Worm (Caenorhabditis elegans): ENCODE measurements around the gene F53F4.4.

DNA sequence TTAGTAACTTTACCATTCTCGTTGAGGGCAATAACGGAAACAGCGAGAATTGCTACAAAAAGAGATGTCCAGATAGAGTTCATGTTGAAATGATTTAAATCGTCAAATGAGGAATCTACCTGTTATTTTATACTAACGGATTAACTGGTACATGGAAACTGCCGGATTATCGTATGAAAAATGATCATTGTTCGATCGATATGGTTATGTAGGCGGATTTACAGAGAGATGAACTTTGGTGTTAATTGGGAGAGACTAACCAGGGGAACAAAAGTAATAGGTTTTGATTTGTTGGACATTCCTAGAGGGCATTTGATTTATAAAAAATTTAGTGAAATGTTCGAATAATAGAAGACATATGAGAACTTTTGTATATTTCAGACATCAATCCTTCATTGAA, 18.6 kb downstream of the F53F4.4 start, which contains the start of gene spig-9:
- TF ChIP-seq unc-120 (tag; optimal IDR thresholded peaks at IDR 0.05; ENCODE audit: poor library complexity, severe bottlenecking) (no peak), ceh-83 (GFP tag; optimal IDR thresholded peaks at IDR 0.05) (no peak), unc-39 (tag; optimal IDR thresholded peaks at IDR 0.05) (no peak), elt-3 (tag; optimal IDR thresholded peaks at IDR 0.05) (no peak), ztf-11 (tag; optimal IDR thresholded peaks at IDR 0.05) (no peak), sptf-1 (tag; optimal IDR thresholded peaks at IDR 0.05) (no peak), blmp-1 (tag; optimal IDR thresholded peaks at IDR 0.05) (no peak), nhr-237 (tag; optimal IDR thresholded peaks at IDR 0.05) (no peak), pha-4 (tag; optimal IDR thresholded peaks at IDR 0.05) (no peak), bed-3 (GFP tag; optimal IDR thresholded peaks at IDR 0.05) (no peak), nhr-12 (tag; optimal IDR thresholded peaks at IDR 0.05) (no peak), mab-5 (tag; optimal IDR thresholded peaks at IDR 0.05) (no peak), ceh-39 (tag; optimal IDR thresholded peaks at IDR 0.05) (no peak), ces-1 (GFP tag; optimal IDR thresholded peaks at IDR 0.05) (no peak)

Data from whole organism, mixed stage, embryonic.